Fruit fly (Drosophila melanogaster) whole organism, larva: ENCODE results near the gene CG32437.

Experiments used
- noc ChIP-seq: fragments of 200-800 bp; sonication (Bioruptor generic); optimal IDR thresholded peaks from 3 replicates; lab custom pipeline; 2019; ENCODE audit warnings: missing biosample characterization, mild to moderate bottlenecking, missing genetic modification characterization, moderate library complexity

CG32437 gene

DNA sequence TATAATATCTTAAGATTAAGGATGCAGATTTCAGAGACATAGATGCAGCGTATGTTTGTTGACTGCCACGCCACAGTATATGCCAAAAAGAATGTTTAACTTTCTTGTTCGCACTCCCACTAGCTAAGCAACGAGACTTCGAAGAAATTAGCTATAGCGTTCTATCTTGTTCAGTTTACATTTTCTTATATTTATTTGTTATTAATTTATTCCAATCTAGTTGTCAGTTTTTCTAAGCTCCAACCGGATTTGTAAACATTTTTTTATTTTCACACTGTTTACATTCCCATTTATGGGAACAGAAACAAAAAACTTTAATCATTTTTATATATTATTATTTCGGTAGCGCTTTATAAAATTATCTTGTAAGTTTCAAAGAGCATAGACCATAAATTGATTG lies at the start of gene CG32437:
CG32437 (plus strand) TSS at position 301 of the 400 bp plus-strand sequence.
- no peak for TF ChIP-seq noc (tag; lab: Kevin White, UChicago)

DNA sequence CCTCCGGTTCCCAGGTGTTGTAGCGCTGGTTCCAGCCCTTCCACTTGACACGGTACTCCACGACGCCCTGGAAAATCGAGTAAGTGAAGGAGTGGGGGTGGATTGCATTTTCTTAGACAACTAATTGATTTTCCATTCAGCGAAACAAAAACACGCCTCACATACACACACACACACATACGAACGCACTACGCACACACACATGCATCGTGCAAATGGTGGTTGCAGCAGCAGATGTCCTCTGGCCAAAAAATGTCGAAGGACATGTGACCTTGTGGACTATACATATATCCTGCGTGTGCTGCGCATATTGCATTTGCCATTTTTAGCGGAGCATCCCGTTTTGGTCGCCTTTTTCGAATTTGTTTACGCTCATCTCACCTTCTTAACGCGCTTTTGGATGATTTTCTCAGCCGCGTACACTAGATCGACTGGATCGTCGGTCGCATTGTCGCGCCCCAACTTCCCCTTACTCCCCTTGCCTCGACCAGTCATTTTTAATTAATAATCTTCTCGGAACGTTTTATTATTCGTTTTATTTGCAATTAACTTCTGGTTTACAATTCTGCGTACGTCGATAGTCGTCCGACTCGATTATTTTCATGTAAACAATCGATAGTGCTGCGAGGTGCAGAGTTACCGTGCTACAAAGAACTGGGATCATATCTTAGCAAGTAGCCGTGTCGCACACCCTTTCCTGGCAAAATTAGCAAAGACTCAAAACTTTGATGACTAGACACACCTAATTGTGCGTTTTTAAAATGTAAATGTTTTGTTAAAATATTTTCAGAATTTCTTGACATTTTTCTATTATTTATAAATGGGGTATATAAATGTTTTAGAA lies 39.8 kb upstream of the CG32437 start, which contains the start of gene Pc:
Pc (minus strand) TSS at position 605 of the 844 bp plus-strand sequence.
- TF ChIP-seq noc (tag; lab: Kevin White, UChicago), result no peak

DNA sequence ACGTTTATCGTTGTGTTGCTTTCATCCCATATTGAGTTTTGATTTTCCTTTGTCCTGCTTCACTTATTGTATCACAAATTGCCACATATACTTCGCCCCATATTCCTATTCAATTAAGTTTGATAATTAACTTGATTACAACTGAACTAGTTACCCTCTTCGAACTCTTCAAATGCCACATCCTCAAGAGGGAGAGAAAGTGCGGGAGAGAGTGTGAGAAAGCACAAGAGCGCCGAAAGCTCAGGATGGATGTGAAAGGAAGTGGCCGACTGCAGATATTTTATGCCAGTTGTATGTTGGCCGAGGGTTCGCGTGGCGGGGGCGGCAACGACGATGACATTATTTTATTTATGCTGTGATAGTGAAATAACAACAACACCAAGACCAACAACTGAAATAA lies 39.0 kb upstream of the CG32437 start, which contains the start of gene Rab26:
Rab26 (plus strand) TSS at position 301 of the 400 bp plus-strand sequence.
- TF ChIP-seq noc (tag; lab: Kevin White, UChicago), result no peak

DNA sequence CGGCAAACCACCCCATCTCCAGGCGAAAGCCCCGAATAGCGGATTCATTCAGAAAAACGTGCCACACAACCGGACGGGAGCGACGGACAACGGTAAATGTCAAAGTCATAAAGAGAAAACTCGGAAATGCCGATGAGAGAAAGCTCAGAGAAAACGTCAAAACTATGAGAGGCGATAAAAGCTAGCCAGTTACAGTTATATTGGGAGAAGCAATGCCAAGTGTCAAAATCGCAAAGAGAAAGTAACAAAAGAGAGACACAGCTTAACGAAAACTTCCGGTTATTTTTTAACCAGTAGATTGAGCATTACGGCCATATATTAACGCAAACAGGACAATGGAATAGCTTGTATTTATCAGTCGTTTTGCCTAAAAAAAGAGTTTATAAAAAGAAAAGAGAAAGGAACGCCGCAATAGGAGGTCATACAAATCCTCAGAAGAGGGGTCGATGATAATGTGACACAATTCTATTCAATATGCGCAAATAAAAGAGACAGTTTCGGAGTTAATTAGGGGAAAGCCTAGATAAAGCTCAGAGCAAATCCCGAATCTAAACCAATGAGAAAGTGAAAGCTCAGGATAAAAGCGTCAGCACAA lies 38.1 kb upstream of the CG32437 start:
- TF ChIP-seq noc (tag; lab: Kevin White, UChicago), result no peak

DNA sequence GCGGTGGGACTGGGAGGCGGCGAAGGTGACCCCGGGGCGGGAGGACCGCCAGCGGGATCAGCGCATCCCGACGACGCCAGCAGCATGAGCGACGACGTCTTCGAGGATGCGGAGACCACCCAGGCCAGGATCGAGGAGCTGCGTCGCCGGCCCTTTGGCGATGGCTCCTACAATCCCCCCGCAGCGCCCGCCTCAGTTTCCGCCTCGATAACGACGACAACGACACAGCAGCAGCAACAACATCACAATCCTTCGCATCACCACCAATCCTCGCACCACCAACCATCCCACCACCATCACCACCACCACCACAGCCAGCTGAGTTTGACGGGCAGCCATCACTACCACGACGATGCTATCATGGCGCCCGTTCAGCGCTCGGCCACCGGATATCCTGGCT lies 37.5 kb upstream of the CG32437 start:
- TF ChIP-seq noc (tag; lab: Kevin White, UChicago), result no peak

DNA sequence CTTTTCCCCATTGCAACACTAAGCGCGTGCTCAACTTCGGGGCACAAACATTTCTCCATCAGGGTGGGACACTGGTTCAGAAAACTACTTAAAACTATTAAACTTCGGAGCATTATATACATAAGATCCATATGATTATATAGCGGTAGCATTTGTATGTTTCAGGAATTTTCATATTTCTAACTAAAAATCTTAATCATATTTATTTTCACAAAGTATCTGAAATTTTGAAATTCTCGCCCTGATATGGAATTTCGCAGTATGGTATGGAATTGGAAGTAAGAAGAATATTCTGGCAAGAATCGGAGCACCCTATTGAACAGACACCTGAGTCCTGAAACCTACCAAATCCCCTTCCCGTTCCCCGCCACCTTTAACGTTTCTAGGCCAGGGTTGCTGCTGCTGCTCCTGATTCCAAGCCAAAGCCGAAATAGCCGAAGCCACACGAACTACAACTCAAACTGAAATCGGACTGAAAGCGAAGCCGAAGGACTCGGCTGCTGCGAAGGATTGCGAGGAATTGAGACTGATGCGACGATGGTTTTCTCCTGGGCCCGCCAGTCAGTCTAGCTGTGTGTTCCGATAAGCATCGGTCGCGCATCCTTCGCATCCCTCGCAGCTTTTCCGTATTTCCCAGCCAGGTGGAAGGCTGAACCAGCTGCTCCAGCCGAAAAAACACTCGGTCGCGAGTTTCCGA lies 35.5 kb upstream of the CG32437 start:
- TF ChIP-seq noc (tag; lab: Kevin White, UChicago), result no peak

DNA sequence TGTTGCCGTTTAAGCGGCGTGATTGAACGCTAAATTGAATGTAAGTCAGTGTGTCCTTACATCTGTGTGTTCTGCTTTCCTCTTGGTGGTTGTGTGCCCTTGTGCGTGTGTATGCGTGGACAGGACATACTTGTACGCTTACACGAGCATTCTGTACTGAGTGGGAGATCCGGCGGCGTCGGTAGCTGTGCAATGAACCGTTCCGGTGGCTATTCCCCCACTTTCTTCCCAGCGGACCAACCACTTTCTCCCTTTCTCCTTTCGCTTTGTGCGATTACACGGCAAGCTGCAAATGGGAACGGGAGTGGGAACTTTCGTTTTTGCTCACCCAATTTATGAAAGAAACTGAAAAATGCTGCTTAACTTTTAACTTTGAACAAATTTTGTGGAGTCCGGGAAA lies 32.8 kb upstream of the CG32437 start:
- no peak for TF ChIP-seq noc (tag; lab: Kevin White, UChicago)

DNA sequence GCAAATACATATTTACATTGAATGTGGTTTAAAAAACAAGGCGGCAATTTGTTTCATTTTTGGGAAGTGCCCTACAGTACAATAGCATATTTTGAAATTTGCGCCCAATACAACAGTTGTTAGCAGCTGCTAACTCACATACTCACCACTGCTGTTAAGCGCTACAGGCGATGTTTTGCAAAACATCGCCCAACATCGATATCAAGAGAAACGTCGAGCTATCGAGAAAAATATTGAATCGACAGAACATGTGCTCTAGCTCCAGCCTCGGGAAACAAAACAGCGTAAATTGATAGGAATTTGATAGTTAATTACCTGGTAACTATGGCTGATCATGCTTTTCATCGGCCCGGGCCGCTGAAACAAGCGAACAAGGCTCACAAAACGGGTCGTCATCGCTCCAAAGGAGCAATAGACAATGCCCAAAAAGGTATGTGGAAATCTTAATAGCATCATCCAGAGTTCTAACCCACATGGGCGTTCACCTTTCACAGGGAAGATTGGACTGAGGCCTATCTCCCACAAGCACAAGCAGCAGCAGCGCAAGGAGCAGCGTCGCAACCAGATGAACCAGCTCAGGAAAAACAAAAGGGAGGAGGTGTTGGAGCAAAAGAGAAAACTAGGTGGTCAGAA lies 22.4 kb upstream of the CG32437 start, which contains the start of gene Tsr1:
Tsr1 (plus strand) TSS at position 217 of the 633 bp plus-strand sequence.
- TF ChIP-seq noc (tag; lab: Kevin White, UChicago), result no peak

DNA sequence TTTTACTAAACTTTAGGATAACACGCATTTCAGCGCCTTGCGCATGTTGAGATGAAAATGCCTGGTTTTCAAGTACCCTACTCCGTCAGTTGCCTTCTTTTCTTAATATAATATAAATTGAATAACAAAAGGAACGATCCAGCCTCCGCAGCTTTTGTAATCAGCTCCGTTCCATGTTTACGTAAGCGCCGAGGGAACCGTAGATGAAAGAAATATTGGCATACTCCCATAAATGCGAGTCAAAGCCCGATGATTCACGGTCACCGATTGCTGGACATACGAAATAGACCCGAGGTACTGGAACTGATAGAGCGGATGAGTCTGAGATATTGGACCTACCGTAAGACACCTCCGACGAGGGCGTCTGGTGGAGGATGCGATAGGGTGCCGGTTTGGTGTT lies 14.9 kb upstream of the CG32437 start:
- no peak for TF ChIP-seq noc (tag; lab: Kevin White, UChicago)

DNA sequence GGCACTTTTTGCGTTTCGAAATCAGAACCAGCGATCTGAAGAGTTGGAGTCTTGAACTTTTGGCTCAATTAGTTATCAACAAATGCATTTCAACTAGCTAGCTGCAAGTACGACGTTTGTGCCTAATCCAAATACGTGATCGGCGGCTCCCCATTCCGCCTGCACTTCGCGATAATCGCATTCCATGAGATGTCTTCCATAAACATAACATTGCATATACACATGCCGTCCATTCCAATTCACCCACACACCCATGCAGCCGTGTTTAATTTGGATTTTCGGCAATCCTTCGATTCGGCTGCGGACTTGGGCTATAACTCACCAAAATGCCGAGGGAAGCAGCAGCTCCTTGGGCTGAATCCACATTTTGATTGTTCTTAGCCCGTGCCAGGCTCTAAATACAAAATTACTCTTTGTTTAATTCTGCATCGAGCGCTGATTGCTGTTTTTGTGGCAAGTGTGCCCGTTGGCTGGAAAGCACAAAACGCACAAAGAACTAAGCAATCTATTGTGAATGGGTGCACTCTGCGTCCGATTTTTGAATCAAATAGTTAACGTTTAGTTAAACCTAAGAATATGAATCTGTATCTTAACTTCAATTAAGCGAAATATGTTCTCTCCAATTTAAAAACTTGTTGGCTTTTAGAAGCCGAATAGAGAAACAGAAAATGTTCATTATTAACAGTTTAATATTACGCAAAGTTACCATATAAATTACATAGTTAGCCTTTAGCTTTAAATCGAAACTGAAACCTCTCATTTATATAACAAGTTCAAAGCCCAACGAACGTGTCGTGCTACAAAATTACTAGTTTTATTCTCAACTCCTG lies 14.0 kb upstream of the CG32437 start, which contains the start of the genes Tbc1d8-9 and CG32436:
Tbc1d8-9 (minus strand) TSS at position 463 of the 830 bp plus-strand sequence.
CG32436 (plus strand) TSS at position 780 of the 830 bp plus-strand sequence.
- no peak for TF ChIP-seq noc (tag; lab: Kevin White, UChicago)

DNA sequence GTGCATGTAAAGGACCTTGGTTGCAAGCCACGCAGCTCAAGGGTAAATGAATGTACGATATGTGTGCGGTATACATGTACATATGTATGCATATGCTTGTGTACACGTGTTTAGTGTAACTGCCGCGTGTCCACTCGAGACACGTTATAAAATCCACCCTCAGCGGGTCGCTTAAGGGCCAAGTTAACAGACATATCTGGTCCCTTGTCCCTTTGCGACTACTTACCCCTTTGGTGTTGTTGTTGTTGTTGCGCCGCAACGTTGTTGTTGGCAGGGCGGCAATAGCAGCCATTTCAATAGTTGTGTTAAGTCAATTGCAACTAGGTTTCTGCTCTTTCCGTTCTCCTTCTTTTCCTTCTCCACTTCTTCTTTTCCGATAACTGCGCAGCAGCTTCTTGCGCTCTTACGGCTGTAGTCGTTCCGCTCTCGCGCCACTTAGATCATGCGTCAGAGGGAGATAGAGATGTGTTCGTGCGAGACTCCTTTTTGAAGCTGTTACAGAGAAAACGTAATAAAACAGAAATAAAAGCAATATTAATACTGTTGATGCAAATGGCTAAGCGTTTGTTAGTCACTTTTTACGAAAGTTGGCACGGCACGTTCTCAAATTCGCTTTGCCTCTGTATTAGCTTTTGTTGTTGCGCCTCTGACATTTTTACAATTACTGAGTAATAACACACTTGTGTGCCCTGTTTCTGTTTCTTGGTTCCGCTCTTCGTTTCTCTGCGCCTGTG lies 10.9 kb upstream of the CG32437 start:
- no peak for TF ChIP-seq noc (tag; lab: Kevin White, UChicago)

DNA sequence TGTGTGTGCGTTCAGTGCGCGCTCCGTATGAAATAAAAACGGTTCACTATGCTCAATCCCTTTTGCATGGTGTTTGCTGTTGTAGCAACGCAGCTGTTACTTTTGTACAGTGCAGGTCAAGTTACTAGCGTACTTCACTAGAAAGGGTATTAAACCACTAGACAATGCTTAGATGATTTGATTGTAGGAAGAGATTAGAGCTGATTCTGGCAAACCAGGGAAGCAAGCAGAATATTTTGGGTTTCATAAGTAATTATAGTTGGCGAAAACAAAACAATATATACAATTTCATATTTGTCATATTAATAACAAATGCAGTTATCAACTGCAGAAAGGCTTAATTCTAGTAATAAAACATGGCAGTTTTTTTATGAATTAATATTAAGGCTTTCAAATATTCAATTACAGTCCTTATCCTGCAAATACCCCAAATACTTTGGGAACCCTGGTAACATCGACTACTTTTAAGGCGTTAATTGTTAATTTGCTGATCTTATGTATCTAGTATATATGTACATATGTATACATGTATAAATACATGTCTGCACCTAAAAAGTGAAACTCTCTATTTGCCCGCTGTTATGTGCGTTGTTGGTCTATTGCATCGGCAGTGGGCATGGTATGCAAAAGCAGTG lies 10.2 kb upstream of the CG32437 start:
- no peak for TF ChIP-seq noc (tag; lab: Kevin White, UChicago)

DNA sequence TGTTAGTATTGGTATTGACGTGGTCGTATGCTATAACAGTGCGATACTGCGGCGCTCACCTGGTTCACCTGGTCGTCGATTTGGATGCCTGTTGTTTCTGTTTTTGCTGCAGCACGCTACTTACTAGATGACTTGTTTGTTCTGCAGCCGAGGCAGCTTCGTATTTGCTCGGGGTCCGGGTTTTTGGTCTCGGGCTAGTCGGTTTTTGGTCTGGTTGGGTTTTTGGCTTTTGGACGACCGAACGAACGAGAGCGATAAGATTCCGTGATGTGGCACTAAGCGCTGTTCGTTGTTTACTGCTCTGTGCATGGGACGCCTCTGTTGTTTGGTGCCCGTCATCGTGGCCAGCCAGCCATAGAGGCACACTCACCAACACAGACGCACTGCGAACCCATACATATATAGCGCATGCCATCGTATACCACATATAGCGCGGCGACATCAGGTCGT lies 8.5 kb upstream of the CG32437 start, which contains the start of gene ebd2:
ebd2 (minus strand) TSS at position 306 of the 450 bp plus-strand sequence.
- no peak for TF ChIP-seq noc (tag; lab: Kevin White, UChicago)
